Fruit fly (Drosophila melanogaster) whole organism, adult: ENCODE measurements around the gene Cortactin.

Source experiments
- CG11617 ChIP-seq: fragments of 200-800 bp; sonication (Bioruptor generic); optimal IDR thresholded peaks from 2 replicates; lab custom pipeline; 2017; ENCODE audit warnings: mild to moderate bottlenecking, missing biosample characterization, missing genetic modification reagents, missing genetic modification characterization
- CG12768 ChIP-seq: fragments of 200-800 bp; sonication (Bioruptor generic); optimal IDR thresholded peaks from 2 replicates; lab custom pipeline; 2017; ENCODE audit warnings: missing biosample characterization, missing genetic modification characterization, mild to moderate bottlenecking, moderate library complexity, missing genetic modification reagents
- CG14711 ChIP-seq: fragments of 200-800 bp; sonication (Bioruptor generic); optimal IDR thresholded peaks from 2 replicates; lab custom pipeline; 2018; ENCODE audit warnings: missing biosample characterization, mild to moderate bottlenecking, missing genetic modification characterization, moderate library complexity
- CG1620 ChIP-seq: fragments of 200-800 bp; sonication (Bioruptor generic); optimal IDR thresholded peaks from 2 replicates; lab custom pipeline; 2016; ENCODE audit warnings: missing biosample characterization, missing genetic modification characterization
- CG33017 ChIP-seq: fragments of 200-800 bp; sonication (Bioruptor generic); optimal IDR thresholded peaks from 2 replicates; lab custom pipeline; 2018; ENCODE audit warnings: missing biosample characterization, mild to moderate bottlenecking, missing genetic modification characterization, moderate library complexity
- CG7045 ChIP-seq: fragments of 200-800 bp; sonication (Bioruptor generic); optimal IDR thresholded peaks from 2 replicates; lab custom pipeline; 2017; ENCODE audit warnings: missing biosample characterization, mild to moderate bottlenecking, missing genetic modification characterization
- Crg-1 ChIP-seq: fragments of 200-800 bp; sonication (Bioruptor generic); optimal IDR thresholded peaks from 2 replicates; lab custom pipeline; 2016; ENCODE audit warnings: missing biosample characterization, missing genetic modification characterization
- Hr96 ChIP-seq: fragments of 200-800 bp; sonication (Bioruptor generic); optimal IDR thresholded peaks from 2 replicates; lab custom pipeline; 2016; ENCODE audit warnings: missing biosample characterization, missing genetic modification characterization
- Mnt ChIP-seq: fragments of 200-800 bp; sonication (Bioruptor generic); optimal IDR thresholded peaks from 2 replicates; lab custom pipeline; 2016; ENCODE audit warnings: missing biosample characterization, mild to moderate bottlenecking, missing genetic modification characterization
- cic ChIP-seq: fragments of 200-800 bp; sonication (Bioruptor generic); optimal IDR thresholded peaks from 2 replicates; lab custom pipeline; 2017; ENCODE audit warnings: missing biosample characterization, mild to moderate bottlenecking, missing genetic modification characterization, moderate library complexity
- kay ChIP-seq: fragments of 200-800 bp; sonication (Bioruptor generic); peaks from one replicate; lab custom pipeline; 2016; ENCODE audit warnings: missing biosample characterization, missing genetic modification characterization, borderline replicate concordance
- pad ChIP-seq: fragments of 200-800 bp; sonication (Bioruptor generic); optimal IDR thresholded peaks from 3 replicates; lab custom pipeline; 2017; ENCODE audit warnings: missing biosample characterization, missing genetic modification characterization, mild to moderate bottlenecking, moderate library complexity, missing genetic modification reagents
- tj ChIP-seq: fragments of 200-800 bp; sonication (Bioruptor generic); optimal IDR thresholded peaks from 3 replicates; lab custom pipeline; 2017; ENCODE audit warnings: missing biosample characterization, mild to moderate bottlenecking, missing genetic modification characterization, moderate library complexity
- toe ChIP-seq: fragments of 200-800 bp; sonication (Bioruptor generic); optimal IDR thresholded peaks from 2 replicates; lab custom pipeline; 2016; ENCODE audit warnings: missing biosample characterization, missing genetic modification characterization

DNA sequence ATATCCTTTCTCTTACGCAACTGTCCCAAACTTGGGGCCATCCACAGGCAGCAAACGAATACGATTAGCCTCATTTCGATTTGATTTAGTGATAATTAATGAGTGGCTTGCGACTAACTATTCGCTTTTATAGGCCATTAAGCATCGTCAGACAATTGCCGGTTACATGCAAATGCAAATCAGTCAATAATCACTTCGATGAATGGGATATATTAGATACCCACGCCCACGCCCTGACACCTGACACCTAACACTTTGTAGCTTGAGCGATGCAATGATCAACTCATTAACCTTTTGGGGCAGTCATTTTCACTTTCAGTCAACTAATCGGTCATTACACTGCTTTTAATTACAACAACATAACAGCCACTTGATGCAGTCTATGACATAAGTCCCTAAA is 13.4 kb downstream of the Cortactin start, which contains the start of gene Jhbp15:
- TF ChIP-seq toe (GFP tag; lab: Kevin White, UChicago) (no peak), tj (GFP tag; lab: Kevin White, UChicago) (no peak), pad (GFP tag; lab: Kevin White, UChicago) (no peak), kay (GFP tag; lab: Kevin White, UChicago) (no peak), CG1620 (GFP tag; lab: Kevin White, UChicago) (no peak), Crg-1 (GFP tag; lab: Kevin White, UChicago) (no peak), CG14711 (tag; lab: Kevin White, UChicago) (no peak), CG11617 (GFP tag; lab: Kevin White, UChicago) (no peak), cic (GFP tag; lab: Kevin White, UChicago) (no peak), CG7045 (GFP tag; lab: Kevin White, UChicago) (no peak), Hr96 (no peak), CG33017 (tag; lab: Kevin White, UChicago) (no peak), Mnt (GFP tag; lab: Kevin White, UChicago) (no peak), CG12768 (GFP tag; lab: Kevin White, UChicago) (no peak)
